Worm (Caenorhabditis elegans): ENCODE results near the gene fipr-29.

DNA sequence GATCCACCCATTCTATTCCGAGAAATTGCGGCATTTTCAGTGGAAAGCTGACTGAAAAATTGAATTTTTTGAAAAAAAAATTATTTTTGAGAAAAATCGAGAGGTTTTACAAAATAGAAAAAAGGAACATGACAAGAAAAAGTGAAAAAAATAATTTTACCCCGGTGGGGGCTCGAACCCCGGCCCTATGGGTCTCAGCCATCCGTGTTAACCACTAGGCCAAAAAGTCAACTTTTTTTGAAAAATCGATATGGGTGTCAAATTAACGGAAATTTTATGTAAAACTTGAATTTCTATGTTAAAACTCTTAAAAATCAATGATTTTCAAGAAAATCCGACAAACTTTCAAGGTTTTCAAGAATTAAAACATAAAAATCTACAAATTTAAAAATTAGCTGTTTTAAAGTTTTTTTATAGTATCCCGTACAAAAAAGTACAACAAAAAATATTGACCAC lies 43.8 kb upstream of the fipr-29 start, which contains the start of gene Y53G8B.2:
- TF ChIP-seq dao-5 (tag; optimal IDR thresholded peaks at IDR 0.05) (no peak), him-1 (tag; optimal IDR thresholded peaks at IDR 0.05) (no peak)
